Worm (Caenorhabditis elegans) whole organism, L2 larva: ENCODE data around the gene F16G10.14.

Experiments used
- C34F6.9 ChIP-seq: fragments of 150-350 bp; optimal IDR thresholded peaks from 2 replicates; lab custom pipeline; 2014; ENCODE audit warnings: missing biosample characterization, missing genetic modification characterization
- F13H6.1 ChIP-seq: sonication (generic microtip); optimal IDR thresholded peaks from 2 replicates; lab custom pipeline; 2016; ENCODE audit warnings: missing genetic modification characterization, missing compliant biosample characterization
- R02D3.7 ChIP-seq: fragments of 150-350 bp; optimal IDR thresholded peaks from 2 replicates; lab custom pipeline; 2014; ENCODE audit warnings: missing biosample characterization, missing genetic modification characterization
- ZK546.5 ChIP-seq: sonication (generic microtip); optimal IDR thresholded peaks from 2 replicates; lab custom pipeline; 2017; ENCODE audit warnings: missing biosample characterization, missing genetic modification characterization
- alr-1 ChIP-seq: fragments of 150-350 bp; optimal IDR thresholded peaks from 2 replicates; lab custom pipeline; 2014; ENCODE audit warnings: missing biosample characterization, missing genetic modification characterization
- ama-1 ChIP-seq: fragments of 150-350 bp; optimal IDR thresholded peaks from 2 replicates; lab custom pipeline; 2018; ENCODE audit warnings: inconsistent platforms
- blmp-1 ChIP-seq: sonication (generic microtip); optimal IDR thresholded peaks from 2 replicates; lab custom pipeline; 2017; ENCODE audit warnings: missing genetic modification characterization, mild to moderate bottlenecking, missing compliant biosample characterization, antibody characterized with exemption, moderate library complexity; ENCODE audit not compliant: insufficient read depth
- ceh-16 ChIP-seq: fragments of 150-350 bp; optimal IDR thresholded peaks from 2 replicates; lab custom pipeline; 2014; ENCODE audit warnings: missing biosample characterization, missing genetic modification characterization
- egl-27 ChIP-seq: sonication (generic microtip); optimal IDR thresholded peaks from 3 replicates; lab custom pipeline; 2017; ENCODE audit warnings: missing biosample characterization, missing genetic modification reagents, missing genetic modification characterization
- elt-1 ChIP-seq: fragments of 150-350 bp; optimal IDR thresholded peaks from 2 replicates; lab custom pipeline; 2014; ENCODE audit warnings: missing biosample characterization, missing genetic modification characterization
- elt-3 ChIP-seq: sonication (generic microtip); optimal IDR thresholded peaks from 2 replicates; lab custom pipeline; 2017; ENCODE audit warnings: missing biosample characterization, missing genetic modification characterization
- fos-1 ChIP-seq: fragments of 150-350 bp; optimal IDR thresholded peaks from 2 replicates; lab custom pipeline; 2014; ENCODE audit warnings: missing biosample characterization, missing genetic modification characterization
- gmeb-1 ChIP-seq: fragments of 150-350 bp; optimal IDR thresholded peaks from 2 replicates; lab custom pipeline; 2014; ENCODE audit warnings: missing biosample characterization, missing genetic modification characterization
- lin-11 ChIP-seq: fragments of 150-350 bp; sonication (generic microtip); optimal IDR thresholded peaks from 2 replicates; lab custom pipeline; 2014; ENCODE audit warnings: missing biosample characterization, missing genetic modification characterization, inconsistent platforms, mixed read lengths
- lin-13 ChIP-seq: fragments of 150-350 bp; optimal IDR thresholded peaks from 2 replicates; lab custom pipeline; 2014; ENCODE audit warnings: missing biosample characterization, missing genetic modification reagents, missing genetic modification characterization
- lsy-2 ChIP-seq, 2 experiments: fragments of 150-350 bp in 1 of 2; sonication (generic microtip) in 1 of 2; optimal IDR thresholded peaks; 2 replicates each; lab custom pipeline; 2014 to 2017; ENCODE audit warnings: missing biosample characterization in 2 of 2, missing genetic modification characterization in 2 of 2
- mab-5 ChIP-seq: fragments of 150-350 bp; optimal IDR thresholded peaks from 2 replicates; lab custom pipeline; 2014; ENCODE audit warnings: missing biosample characterization, missing genetic modification characterization
- mdl-1 ChIP-seq, 2 experiments: fragments of 150-350 bp in 1 of 2; sonication (generic microtip) in 1 of 2; optimal IDR thresholded peaks; 2 replicates each; lab custom pipeline; 2017; ENCODE audit warnings: missing biosample characterization in 2 of 2, missing genetic modification characterization in 2 of 2
- nhr-10 ChIP-seq: sonication (generic microtip); optimal IDR thresholded peaks from 2 replicates; lab custom pipeline; 2017; ENCODE audit warnings: missing biosample characterization, missing genetic modification characterization
- nhr-12 ChIP-seq: fragments of 150-350 bp; optimal IDR thresholded peaks from 2 replicates; lab custom pipeline; 2014; ENCODE audit warnings: missing biosample characterization, missing genetic modification characterization
- nhr-129 ChIP-seq: fragments of 150-350 bp; optimal IDR thresholded peaks from 2 replicates; lab custom pipeline; 2014; ENCODE audit warnings: missing biosample characterization, missing genetic modification characterization
- nhr-23 ChIP-seq: fragments of 150-350 bp; optimal IDR thresholded peaks from 2 replicates; lab custom pipeline; 2014; ENCODE audit warnings: missing biosample characterization, missing genetic modification reagents, missing genetic modification characterization
- nhr-25 ChIP-seq: fragments of 150-350 bp; sonication (generic microtip); optimal IDR thresholded peaks from 3 replicates; lab custom pipeline; 2014; ENCODE audit warnings: missing biosample characterization, missing genetic modification characterization
- nhr-6 ChIP-seq: fragments of 150-350 bp; optimal IDR thresholded peaks from 2 replicates; lab custom pipeline; 2014; ENCODE audit warnings: missing biosample characterization, missing genetic modification characterization
- nhr-77 ChIP-seq: fragments of 150-350 bp; optimal IDR thresholded peaks from 2 replicates; lab custom pipeline; 2014; ENCODE audit warnings: missing biosample characterization, missing genetic modification characterization
- skn-1 ChIP-seq: sonication (generic microtip); optimal IDR thresholded peaks from 2 replicates; lab custom pipeline; 2017; ENCODE audit warnings: missing biosample characterization, missing genetic modification characterization
- sma-3 ChIP-seq: sonication (generic microtip); optimal IDR thresholded peaks from 2 replicates; lab custom pipeline; 2016; ENCODE audit warnings: missing genetic modification reagents, missing genetic modification characterization, missing compliant biosample characterization
- sma-9 ChIP-seq, 2 experiments: fragments of 150-350 bp in 1 of 2; sonication (generic microtip) in 1 of 2; optimal IDR thresholded peaks; 2 replicates each; lab custom pipeline; 2014 to 2016; ENCODE audit warnings: missing genetic modification characterization in 2 of 2, mild to moderate bottlenecking in 1 of 2, missing biosample characterization in 1 of 2, missing compliant biosample characterization in 1 of 2, missing genetic modification reagents in 1 of 2, moderate library complexity in 1 of 2
- snpc-4 ChIP-seq: fragments of 150-350 bp; optimal IDR thresholded peaks from 2 replicates; lab custom pipeline; 2014; ENCODE audit warnings: missing biosample characterization, missing genetic modification characterization
- unc-55 ChIP-seq: fragments of 150-350 bp; sonication (generic microtip); optimal IDR thresholded peaks from 3 replicates; lab custom pipeline; 2014; ENCODE audit warnings: missing biosample characterization, missing genetic modification reagents, missing genetic modification characterization
- unc-62 ChIP-seq: fragments of 150-350 bp; optimal IDR thresholded peaks from 2 replicates; lab custom pipeline; 2014; ENCODE audit warnings: missing biosample characterization, missing genetic modification reagents, missing genetic modification characterization
- zag-1 ChIP-seq: fragments of 150-350 bp; optimal IDR thresholded peaks from 2 replicates; lab custom pipeline; 2014; ENCODE audit warnings: missing biosample characterization, missing genetic modification characterization
- ztf-1 ChIP-seq: fragments of 200-800 bp; sonication (Bioruptor generic); conservative IDR thresholded peaks from 2 replicates; pipeline ENCODE4 v1.3.6; 2022; ENCODE audit warnings: missing genetic modification characterization, missing compliant biosample characterization
- ztf-11 ChIP-seq: sonication (generic microtip); optimal IDR thresholded peaks from 2 replicates; lab custom pipeline; 2017; ENCODE audit warnings: missing biosample characterization, missing genetic modification characterization

Gene F16G10.14

DNA sequence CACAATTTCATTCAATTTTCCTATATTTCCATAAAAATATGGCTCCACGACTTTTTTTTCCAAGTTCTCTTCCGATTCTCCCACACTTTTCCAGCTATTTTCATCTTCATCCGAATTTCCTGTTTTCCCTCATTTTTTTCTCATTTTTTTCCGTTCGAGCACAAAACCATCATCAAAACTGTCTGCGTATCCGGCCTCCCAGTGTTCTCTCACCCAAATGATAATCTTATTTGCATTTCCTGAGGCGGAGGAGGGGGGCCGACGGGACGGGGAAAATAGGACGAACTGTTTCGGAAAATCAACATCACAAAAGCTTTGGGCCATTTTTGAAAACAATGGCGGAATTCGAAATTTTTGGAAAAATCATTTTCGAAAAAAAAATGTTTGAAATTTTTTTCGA is 41.5 kb upstream of the F16G10.14 start:
- TF ChIP-seq egl-27 = no peak
- TF ChIP-seq nhr-12 (tag; lab: Kevin White, UChicago) = no peak
- TF ChIP-seq unc-62 (GFP tag; lab: Kevin White, UChicago) = no peak
- TF ChIP-seq C34F6.9 (tag; lab: Kevin White, UChicago) = no peak
- no peak for TF ChIP-seq zag-1
- no peak for TF ChIP-seq mdl-1 (tag; optimal IDR thresholded peaks at IDR 0.05; lab: Kevin White, UChicago)
- TF ChIP-seq nhr-129 = no peak
- no peak for TF ChIP-seq nhr-23 (tag; lab: Kevin White, UChicago)
- TF ChIP-seq snpc-4 (tag; lab: Kevin White, UChicago) = no peak
- TF ChIP-seq ceh-16 (tag; lab: Kevin White, UChicago) = no peak
- no peak for TF ChIP-seq F13H6.1 (tag; lab: Kevin White, UChicago)
- no peak for TF ChIP-seq lin-13 (GFP tag; lab: Kevin White, UChicago)
- no peak for TF ChIP-seq mab-5
- no peak for TF ChIP-seq ztf-11
- no peak for TF ChIP-seq blmp-1 (tag; lab: Kevin White, UChicago)
- TF ChIP-seq nhr-6 (tag; lab: Kevin White, UChicago) = no peak
- TF ChIP-seq nhr-10 (tag; lab: Kevin White, UChicago) = no peak
- no peak for TF ChIP-seq sma-9 (GFP tag; optimal IDR thresholded peaks at IDR 0.05; lab: Kevin White, UChicago)
- TF ChIP-seq sma-9 (tag; optimal IDR thresholded peaks at IDR 0.05; lab: Kevin White, UChicago) = no peak
- TF ChIP-seq nhr-25 (tag; lab: Kevin White, UChicago) = no peak
- TF ChIP-seq ZK546.5 (tag; lab: Kevin White, UChicago) = no peak

DNA sequence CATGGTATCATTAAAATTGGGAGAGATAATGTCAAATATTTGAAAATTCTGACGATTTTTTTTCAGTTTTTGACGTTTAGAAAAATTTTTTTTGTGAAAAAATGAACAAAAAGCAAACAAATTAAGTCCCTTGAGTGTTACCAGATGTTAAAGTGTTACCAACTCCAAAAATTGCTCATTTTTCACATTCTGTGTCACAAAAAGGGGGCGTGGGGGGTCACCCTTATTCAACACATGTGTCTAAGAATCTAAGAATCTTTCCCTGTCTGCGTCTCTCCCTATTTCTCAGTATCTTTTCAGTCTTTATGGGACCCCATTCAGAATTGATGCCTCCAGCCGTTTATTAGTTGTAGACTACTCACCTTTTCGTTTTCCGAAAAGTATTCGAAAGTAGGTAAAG is 40.2 kb upstream of the F16G10.14 start:
- TF ChIP-seq sma-3 (GFP tag; lab: Kevin White, UChicago) (no peak), nhr-77 (tag; lab: Kevin White, UChicago) (no peak), lin-11 (tag; lab: Kevin White, UChicago) (no peak), snpc-4 (tag; lab: Kevin White, UChicago) (no peak), skn-1 (tag; lab: Kevin White, UChicago) (no peak), alr-1 (tag; lab: Kevin White, UChicago) (no peak), fos-1 (tag; lab: Kevin White, UChicago) (no peak), unc-55 (GFP tag; lab: Kevin White, UChicago) (no peak), nhr-12 (tag; lab: Kevin White, UChicago) (no peak), blmp-1 (tag; lab: Kevin White, UChicago) (no peak), nhr-10 (tag; lab: Kevin White, UChicago) (no peak), ztf-1 (no peak)

DNA sequence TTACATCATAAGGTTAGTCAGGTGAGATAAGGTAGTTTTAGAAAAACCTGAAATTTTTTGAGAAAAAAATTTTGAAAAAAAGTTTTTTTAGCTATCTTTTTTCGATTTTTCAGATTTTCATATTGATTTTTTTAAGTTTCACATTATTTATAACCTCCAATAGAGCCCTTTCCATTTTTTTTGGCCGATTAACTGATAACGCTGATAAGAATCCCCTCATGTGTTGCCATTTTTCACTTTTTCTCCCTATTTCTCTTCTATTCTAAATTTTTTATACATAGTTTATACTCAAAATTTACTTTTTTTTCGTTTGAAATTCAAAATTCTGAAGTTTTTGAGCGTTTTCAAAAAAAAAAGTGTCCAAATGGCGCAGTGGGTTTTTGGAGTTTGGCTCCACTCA is 39.4 kb upstream of the F16G10.14 start:
- no peak for TF ChIP-seq lsy-2 (tag; optimal IDR thresholded peaks at IDR 0.05; lab: Kevin White, UChicago)
- TF ChIP-seq fos-1 (tag; lab: Kevin White, UChicago) = peak; percentile 21
- TF ChIP-seq, all 48 proteins: peak for 1

ce11 chrII:2436757-2437156 is 38.0 kb upstream of the F16G10.14 start:
- TF ChIP-seq mdl-1 (tag; optimal IDR thresholded peaks at IDR 0.05; lab: Kevin White, UChicago) = no peak
- TF ChIP-seq unc-55 (GFP tag; lab: Kevin White, UChicago) = no peak
- TF ChIP-seq ceh-16 (tag; lab: Kevin White, UChicago) = peak; percentile 97
- no peak for TF ChIP-seq ama-1 (lab: Kevin White, UChicago)
- no peak for TF ChIP-seq R02D3.7
- TF ChIP-seq skn-1 (tag; lab: Kevin White, UChicago) = no peak
- TF ChIP-seq gmeb-1 (tag; lab: Kevin White, UChicago) = no peak
- no peak for TF ChIP-seq lsy-2 (tag; optimal IDR thresholded peaks at IDR 0.05; lab: Kevin White, UChicago)
- no peak for TF ChIP-seq nhr-129
- no peak for TF ChIP-seq nhr-10 (tag; lab: Kevin White, UChicago)
- peak; percentile 7 for TF ChIP-seq elt-1 (tag; lab: Kevin White, UChicago)
- TF ChIP-seq fos-1 (tag; lab: Kevin White, UChicago) = no peak

ce11 chrII:2435566-2435965 is 36.8 kb upstream of the F16G10.14 start:
- TF ChIP-seq blmp-1 (tag; lab: Kevin White, UChicago) = peak; percentile 73
- no peak for TF ChIP-seq elt-3 (tag; lab: Kevin White, UChicago)
- TF ChIP-seq, all 48 proteins: peak for 1
